Fruit fly (Drosophila melanogaster) whole organism, pupa: ENCODE data around the gene comm3.
A peak's percentile ranks its signal among the peaks of the same experiment; 100 is the strongest.

Experiments used
- CG12605 ChIP-seq: fragments of 200-800 bp; sonication (Bioruptor generic); IDR thresholded peaks from 2 replicates; pipeline ENCODE4 v1.3.6; 2022; ENCODE audit warnings: missing biosample characterization, missing genetic modification characterization
- CG15710 ChIP-seq: fragments of 200-800 bp; sonication (Bioruptor generic); optimal IDR thresholded peaks from 2 replicates; lab custom pipeline; 2018; ENCODE audit warnings: missing biosample characterization, mild to moderate bottlenecking, missing genetic modification characterization, moderate library complexity
- CG32121 ChIP-seq: fragments of 200-800 bp; sonication (Bioruptor generic); IDR thresholded peaks from 2 replicates; pipeline ENCODE4 v1.3.6; 2022; ENCODE audit warnings: missing biosample characterization, missing genetic modification characterization
- CG4496 ChIP-seq: fragments of 200-800 bp; sonication (Bioruptor generic); IDR thresholded peaks from 3 replicates; pipeline ENCODE4 v1.3.6; 2022; ENCODE audit warnings: missing biosample characterization, missing genetic modification characterization
- CG8301 ChIP-seq: fragments of 200-800 bp; sonication (Bioruptor generic); optimal IDR thresholded peaks from 2 replicates; lab custom pipeline; 2018; ENCODE audit warnings: missing biosample characterization, mild to moderate bottlenecking, missing genetic modification characterization
- D1 ChIP-seq: fragments of 200-800 bp; sonication (Bioruptor generic); optimal IDR thresholded peaks from 2 replicates; lab custom pipeline; 2018; ENCODE audit warnings: missing biosample characterization, mild to moderate bottlenecking, missing genetic modification characterization, moderate library complexity
- EcR ChIP-seq: fragments of 200-800 bp; sonication (Bioruptor generic); optimal IDR thresholded peaks from 3 replicates; lab custom pipeline; 2019; ENCODE audit warnings: missing biosample characterization, missing genetic modification characterization, mild to moderate bottlenecking, moderate library complexity, missing genetic modification reagents
- Ets98B ChIP-seq: fragments of 200-800 bp; sonication (Bioruptor generic); IDR thresholded peaks from 2 replicates; pipeline ENCODE4 v1.3.6; 2022; ENCODE audit warnings: missing biosample characterization, missing genetic modification characterization
- Pif1B ChIP-seq: fragments of 200-800 bp; sonication (Bioruptor generic); optimal IDR thresholded peaks from 3 replicates; lab custom pipeline; 2016; ENCODE audit warnings: missing biosample characterization, missing genetic modification characterization
- Snoo ChIP-seq: fragments of 200-800 bp; sonication (Bioruptor generic); optimal IDR thresholded peaks from 3 replicates; lab custom pipeline; 2017; ENCODE audit warnings: missing biosample characterization, mild to moderate bottlenecking, missing genetic modification characterization, inconsistent platforms
- fd96Ca ChIP-seq: fragments of 200-800 bp; sonication (Bioruptor generic); IDR thresholded peaks from 3 replicates; pipeline ENCODE4 v1.3.6; 2022; ENCODE audit warnings: missing biosample characterization, missing genetic modification characterization
- gl ChIP-seq: fragments of 200-800 bp; sonication (Bioruptor generic); optimal IDR thresholded peaks from 2 replicates; lab custom pipeline; 2018; ENCODE audit warnings: missing biosample characterization, mild to moderate bottlenecking, missing genetic modification characterization

DNA sequence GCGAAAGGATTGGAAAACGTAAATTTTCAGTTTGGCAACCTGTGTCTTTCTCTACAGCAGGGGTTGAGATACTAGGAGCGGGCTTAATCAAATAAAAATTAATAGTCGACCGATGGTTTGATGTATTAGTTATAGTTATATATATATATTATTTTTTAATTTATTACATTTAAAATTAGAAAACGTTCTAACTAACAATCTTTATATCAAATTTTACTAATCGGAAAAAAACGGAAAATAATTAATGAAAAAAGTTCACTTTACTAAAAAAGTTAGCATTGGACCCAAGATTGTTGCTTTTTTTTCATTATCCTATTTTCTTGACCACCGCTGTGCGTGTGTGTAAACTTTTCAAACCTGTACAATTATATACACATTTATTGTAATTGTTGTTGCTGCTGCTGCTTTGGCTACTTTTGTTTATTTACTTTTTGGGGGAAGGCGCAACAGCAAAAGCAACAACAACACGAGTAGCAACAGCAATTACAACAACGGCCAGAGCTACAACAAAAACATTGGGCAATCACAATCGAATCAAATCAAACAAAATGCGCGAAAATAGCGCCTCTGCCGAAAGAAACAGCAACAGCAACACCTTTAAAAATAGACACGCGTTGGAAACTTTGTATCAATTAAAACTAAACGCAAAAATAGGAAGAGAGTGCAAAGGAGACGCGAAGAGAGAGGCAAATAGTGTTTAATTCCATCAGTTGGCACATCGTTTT lies 54.9 kb downstream of the comm3 start:
- TF ChIP-seq CG32121 (GFP tag; lab: Robert Waterston, UW) = peak; percentile 62
- TF ChIP-seq CG8301 = peak; percentile 42
- no peak for TF ChIP-seq D1
- no peak for TF ChIP-seq gl (tag; lab: Kevin White, UChicago)
- peak; percentile 11 for TF ChIP-seq CG15710 (tag; lab: Kevin White, UChicago)
- TF ChIP-seq Snoo (tag; lab: Kevin White, UChicago) = peak; percentile 18
- peak; percentile 53 for TF ChIP-seq fd96Ca
- TF ChIP-seq EcR = no peak
- peak; percentile 61 for TF ChIP-seq Ets98B (GFP tag; lab: Robert Waterston, UW)
- 0 out of 2 replicates have a peak, but pooled peaks have one; percentile 12 for TF ChIP-seq CG12605 (GFP tag; lab: Robert Waterston, UW)
- no peak for TF ChIP-seq CG4496 (GFP tag; lab: Robert Waterston, UW)
- no peak for TF ChIP-seq Pif1B
